Worm (Caenorhabditis elegans) whole organism, L2 larva: ENCODE measurements around the gene T28A11.20.

ENCODE experiments used
- R02D3.7 ChIP-seq: fragments of 150-350 bp; optimal IDR thresholded peaks from 2 replicates; lab custom pipeline; 2014; ENCODE audit warnings: missing biosample characterization, missing genetic modification characterization
- alr-1 ChIP-seq: fragments of 150-350 bp; optimal IDR thresholded peaks from 2 replicates; lab custom pipeline; 2014; ENCODE audit warnings: missing biosample characterization, missing genetic modification characterization
- ama-1 ChIP-seq: fragments of 150-350 bp; optimal IDR thresholded peaks from 2 replicates; lab custom pipeline; 2018; ENCODE audit warnings: inconsistent platforms
- ceh-82 ChIP-seq: fragments of 150-350 bp; optimal IDR thresholded peaks from 2 replicates; lab custom pipeline; 2014; ENCODE audit warnings: missing biosample characterization, missing genetic modification characterization
- dmd-4 ChIP-seq: sonication (generic microtip); optimal IDR thresholded peaks from 2 replicates; lab custom pipeline; 2017; ENCODE audit warnings: missing biosample characterization, missing genetic modification characterization
- egl-27 ChIP-seq: sonication (generic microtip); optimal IDR thresholded peaks from 3 replicates; lab custom pipeline; 2017; ENCODE audit warnings: missing biosample characterization, missing genetic modification reagents, missing genetic modification characterization
- gmeb-1 ChIP-seq: fragments of 150-350 bp; optimal IDR thresholded peaks from 2 replicates; lab custom pipeline; 2014; ENCODE audit warnings: missing biosample characterization, missing genetic modification characterization
- lin-39 ChIP-seq: fragments of 150-350 bp; optimal IDR thresholded peaks from 2 replicates; lab custom pipeline; 2014; ENCODE audit warnings: missing biosample characterization, missing genetic modification reagents, missing genetic modification characterization
- nhr-10 ChIP-seq: sonication (generic microtip); optimal IDR thresholded peaks from 2 replicates; lab custom pipeline; 2017; ENCODE audit warnings: missing biosample characterization, missing genetic modification characterization
- nhr-11 ChIP-seq: fragments of 150-350 bp; optimal IDR thresholded peaks from 2 replicates; lab custom pipeline; 2014; ENCODE audit warnings: missing biosample characterization, missing genetic modification characterization
- nhr-12 ChIP-seq: fragments of 150-350 bp; optimal IDR thresholded peaks from 2 replicates; lab custom pipeline; 2014; ENCODE audit warnings: missing biosample characterization, missing genetic modification characterization
- nhr-129 ChIP-seq: fragments of 150-350 bp; optimal IDR thresholded peaks from 2 replicates; lab custom pipeline; 2014; ENCODE audit warnings: missing biosample characterization, missing genetic modification characterization
- nhr-21 ChIP-seq: fragments of 150-350 bp; optimal IDR thresholded peaks from 2 replicates; lab custom pipeline; 2014; ENCODE audit warnings: missing biosample characterization, missing genetic modification characterization
- nhr-237 ChIP-seq: fragments of 150-350 bp; optimal IDR thresholded peaks from 2 replicates; lab custom pipeline; 2014; ENCODE audit warnings: missing biosample characterization, missing genetic modification characterization
- nhr-6 ChIP-seq: fragments of 150-350 bp; optimal IDR thresholded peaks from 2 replicates; lab custom pipeline; 2014; ENCODE audit warnings: missing biosample characterization, missing genetic modification characterization
- skn-1 ChIP-seq: sonication (generic microtip); optimal IDR thresholded peaks from 2 replicates; lab custom pipeline; 2017; ENCODE audit warnings: missing biosample characterization, missing genetic modification characterization
- sma-9 ChIP-seq, 2 experiments: fragments of 150-350 bp in 1 of 2; sonication (generic microtip) in 1 of 2; optimal IDR thresholded peaks; 2 replicates each; lab custom pipeline; 2014 to 2016; ENCODE audit warnings: missing genetic modification characterization in 2 of 2, mild to moderate bottlenecking in 1 of 2, missing biosample characterization in 1 of 2, missing compliant biosample characterization in 1 of 2, missing genetic modification reagents in 1 of 2, moderate library complexity in 1 of 2
- snpc-4 ChIP-seq: fragments of 150-350 bp; optimal IDR thresholded peaks from 2 replicates; lab custom pipeline; 2014; ENCODE audit warnings: missing biosample characterization, missing genetic modification characterization
- unc-39 ChIP-seq: fragments of 150-350 bp; optimal IDR thresholded peaks from 2 replicates; lab custom pipeline; 2014; ENCODE audit warnings: missing biosample characterization, missing genetic modification characterization
- zag-1 ChIP-seq: fragments of 150-350 bp; optimal IDR thresholded peaks from 2 replicates; lab custom pipeline; 2014; ENCODE audit warnings: missing biosample characterization, missing genetic modification characterization
- ztf-1 ChIP-seq: fragments of 200-800 bp; sonication (Bioruptor generic); conservative IDR thresholded peaks from 2 replicates; pipeline ENCODE4 v1.3.6; 2022; ENCODE audit warnings: missing genetic modification characterization, missing compliant biosample characterization

The T28A11.20 gene

DNA sequence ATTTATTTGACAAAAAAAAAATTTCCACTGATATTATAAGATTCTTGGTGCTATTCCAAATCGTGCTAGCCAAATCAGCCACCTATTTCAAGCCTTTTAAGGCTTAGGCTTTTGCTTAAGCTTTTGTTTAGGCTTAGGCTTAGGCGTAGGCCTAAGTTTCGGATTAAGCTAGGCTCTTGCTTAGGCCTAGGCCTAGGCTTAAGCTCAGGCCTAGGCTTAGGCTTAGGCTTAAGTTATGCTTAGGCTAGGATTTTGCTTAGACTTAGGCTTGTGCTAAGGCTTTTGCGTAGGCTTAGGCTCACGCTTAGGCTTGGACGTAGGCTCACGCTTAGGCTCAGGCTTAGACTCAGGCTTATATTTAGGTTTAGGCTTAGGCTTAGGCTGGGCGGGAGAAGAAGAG, 42.9 kb downstream of the T28A11.20 start:
- TF ChIP-seq unc-39 (tag; lab: Kevin White, UChicago): no peak
- TF ChIP-seq ceh-82 (tag; lab: Kevin White, UChicago): no peak
- no peak for TF ChIP-seq sma-9 (GFP tag; optimal IDR thresholded peaks at IDR 0.05; lab: Kevin White, UChicago)
- no peak for TF ChIP-seq sma-9 (tag; optimal IDR thresholded peaks at IDR 0.05; lab: Kevin White, UChicago)
- TF ChIP-seq egl-27 (tag; lab: Kevin White, UChicago): no peak
- no peak for TF ChIP-seq nhr-21 (tag; lab: Kevin White, UChicago)
- no peak for TF ChIP-seq R02D3.7 (tag; lab: Kevin White, UChicago)
- no peak for TF ChIP-seq nhr-11 (tag; lab: Kevin White, UChicago)
- no peak for TF ChIP-seq nhr-129 (tag; lab: Kevin White, UChicago)
- no peak for TF ChIP-seq lin-39 (tag; lab: Kevin White, UChicago)
- TF ChIP-seq dmd-4 (tag; lab: Kevin White, UChicago): no peak
- TF ChIP-seq nhr-12 (tag; lab: Kevin White, UChicago): no peak
- no peak for TF ChIP-seq alr-1 (tag; lab: Kevin White, UChicago)
- no peak for TF ChIP-seq gmeb-1 (tag; lab: Kevin White, UChicago)
- TF ChIP-seq ztf-1 (GFP tag; lab: Robert Waterston, UW): no peak
- no peak for TF ChIP-seq nhr-237 (tag; lab: Kevin White, UChicago)
- no peak for TF ChIP-seq nhr-6 (tag; lab: Kevin White, UChicago)
- no peak for TF ChIP-seq zag-1 (tag; lab: Kevin White, UChicago)
- TF ChIP-seq, all 48 proteins: peak for 0

DNA sequence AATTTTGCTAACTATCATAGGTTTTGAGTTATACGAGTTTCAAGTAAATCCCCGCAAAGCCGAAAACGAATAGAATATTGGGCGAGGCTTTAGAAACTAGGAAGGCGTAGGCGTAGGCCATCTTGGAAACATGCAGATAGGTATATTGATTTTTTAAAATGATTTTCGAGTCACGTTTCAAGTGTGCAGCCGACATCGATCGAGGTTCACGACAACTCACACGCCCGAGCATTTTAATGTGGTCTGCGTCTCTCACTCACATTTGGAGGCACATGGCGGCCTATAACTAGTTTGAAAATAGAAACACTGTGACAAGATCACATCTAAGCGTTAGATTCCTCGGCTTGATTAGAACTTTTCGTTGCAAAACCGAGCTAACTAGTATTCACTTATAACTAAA, 45.7 kb downstream of the T28A11.20 start, which contains the start of gene K08D9.2:
TSS of gene K08D9.2 (plus strand) at position 301 of the 400 bp plus-strand sequence.
- TF ChIP-seq nhr-237 (tag; lab: Kevin White, UChicago): no peak
- TF ChIP-seq snpc-4 (tag; lab: Kevin White, UChicago): no peak
- no peak for TF ChIP-seq skn-1 (tag; lab: Kevin White, UChicago)
- TF ChIP-seq nhr-10 (tag; lab: Kevin White, UChicago): no peak
- no peak for TF ChIP-seq alr-1 (tag; lab: Kevin White, UChicago)
- TF ChIP-seq ama-1 (lab: Kevin White, UChicago): no peak
